Fruit fly (Drosophila melanogaster): ENCODE data around the gene jet.

jet gene

DNA sequence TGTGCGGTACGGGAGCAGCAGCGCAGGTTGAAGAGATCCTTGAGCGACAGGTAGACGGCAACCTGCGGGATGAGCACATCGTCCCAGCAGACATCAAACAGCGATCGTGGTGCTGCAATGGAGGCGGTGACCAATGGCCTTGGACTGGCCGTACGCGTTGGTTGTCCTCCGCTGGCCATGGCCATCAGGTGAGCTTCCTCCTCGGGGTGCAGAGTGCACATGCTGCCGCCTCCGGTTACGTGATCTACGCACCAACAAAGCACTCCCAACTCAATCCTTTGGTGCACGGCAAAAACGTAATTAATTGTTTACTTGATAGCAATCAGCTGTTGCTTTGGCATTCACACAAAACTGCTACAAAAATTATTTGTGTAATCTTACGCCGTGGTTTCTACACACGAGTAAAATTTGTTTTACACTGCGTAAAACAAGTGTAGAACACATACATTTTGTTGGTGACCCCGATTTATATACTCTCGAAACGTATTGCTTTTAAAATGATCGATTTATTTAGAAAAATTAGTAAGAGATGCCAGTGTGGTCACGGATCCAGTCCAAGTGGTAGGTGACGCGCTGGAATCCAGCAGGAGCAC lies at the start of gene jet:
jet (minus strand) TSS at position 332 of the 593 bp plus-strand sequence.
- TF ChIP-seq CTCF (optimal IDR thresholded peaks at IDR 0.05) (peak in 1 of 2 experiments; percentile 41), CG8478 (optimal IDR thresholded peaks at IDR 0.05) (no peak)

DNA sequence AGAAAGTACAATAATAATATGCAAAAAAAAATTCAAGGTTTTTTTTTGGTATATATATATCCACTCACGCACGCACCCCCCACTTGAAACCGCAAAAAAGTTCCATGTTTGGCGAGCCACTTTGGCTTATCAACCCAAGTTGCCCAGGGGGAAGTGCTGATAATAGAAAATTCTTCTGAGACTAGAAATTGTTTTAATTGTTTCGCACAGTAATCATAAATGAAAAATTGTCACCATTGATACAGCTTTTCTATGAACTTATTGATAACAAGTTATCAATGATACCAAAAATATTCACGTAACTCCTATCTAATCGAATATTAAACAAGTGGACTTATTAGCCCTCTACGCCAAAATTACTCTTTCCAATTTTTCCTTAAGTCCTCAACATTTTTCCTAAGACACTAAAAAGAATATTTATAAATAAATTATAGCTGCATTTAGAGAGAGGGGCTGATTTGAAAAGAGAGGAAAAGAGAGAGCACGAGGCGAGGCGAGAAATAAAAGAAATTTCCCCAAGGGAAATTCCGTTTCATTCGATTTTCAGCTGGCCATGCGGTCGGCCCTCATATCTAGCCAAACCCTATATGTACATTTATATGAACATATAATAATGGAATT lies 49.1 kb upstream of the jet start:
- TF ChIP-seq CTCF (optimal IDR thresholded peaks at IDR 0.05): no peak
- no peak for TF ChIP-seq CG8478 (optimal IDR thresholded peaks at IDR 0.05)

DNA sequence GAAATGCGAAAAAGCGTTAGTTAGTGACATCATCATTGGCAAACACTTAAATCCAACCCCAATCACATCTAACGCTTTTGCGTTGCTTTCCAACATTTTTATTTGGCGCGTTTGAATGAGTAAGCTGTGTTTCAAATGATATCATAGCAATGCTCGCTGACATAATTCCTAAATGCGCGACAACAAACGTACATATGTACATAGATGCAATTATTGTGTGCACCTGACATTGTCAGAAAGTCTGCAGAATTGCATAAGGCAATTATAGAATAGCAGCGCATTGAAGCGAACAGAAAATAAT lies 48.6 kb upstream of the jet start:
- TF ChIP-seq CG8478 (optimal IDR thresholded peaks at IDR 0.05): no peak
- TF ChIP-seq CTCF (optimal IDR thresholded peaks at IDR 0.05): no peak

DNA sequence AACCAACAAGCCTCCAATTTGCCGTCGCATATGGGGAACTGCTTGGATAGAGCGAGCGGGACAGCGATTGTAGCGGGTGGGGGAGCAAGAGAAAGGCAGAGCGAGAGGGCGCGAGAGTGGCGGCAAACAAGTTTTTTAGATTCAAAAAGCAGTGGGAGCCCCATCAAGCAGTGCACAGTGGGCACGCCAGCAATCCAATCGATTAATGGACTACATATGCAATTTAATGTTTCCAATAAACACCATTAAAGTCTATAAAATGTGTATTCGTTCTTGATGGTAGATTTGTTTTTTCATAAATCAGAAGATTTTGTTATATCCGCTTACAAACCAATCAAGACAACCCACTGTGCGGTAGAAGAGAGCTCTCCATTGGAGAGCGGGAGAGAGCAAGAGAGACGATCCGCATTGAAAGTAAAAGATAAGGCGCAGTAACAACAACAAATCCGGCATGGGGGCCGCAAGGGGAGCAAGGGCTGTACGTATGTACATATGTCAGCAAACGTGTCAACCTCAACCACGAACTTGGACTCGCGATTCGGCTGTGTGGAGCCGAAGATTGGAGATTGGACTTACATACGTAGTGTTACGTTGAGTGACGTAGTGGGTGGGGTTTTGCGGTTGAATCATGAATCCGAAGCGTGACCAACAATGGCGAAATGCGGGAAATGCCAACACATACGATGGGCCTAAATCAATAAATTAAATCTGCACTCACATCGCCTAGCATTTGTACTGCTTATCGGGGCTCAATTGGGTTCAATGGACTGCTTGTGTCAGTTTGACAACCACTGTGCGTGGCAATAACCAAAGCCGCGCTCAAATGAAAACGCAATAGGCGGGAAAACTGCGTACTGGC lies 48.0 kb upstream of the jet start:
- TF ChIP-seq CG8478 (optimal IDR thresholded peaks at IDR 0.05): no peak
- peak; percentile 40 to 43 for TF ChIP-seq CTCF (optimal IDR thresholded peaks at IDR 0.05)

DNA sequence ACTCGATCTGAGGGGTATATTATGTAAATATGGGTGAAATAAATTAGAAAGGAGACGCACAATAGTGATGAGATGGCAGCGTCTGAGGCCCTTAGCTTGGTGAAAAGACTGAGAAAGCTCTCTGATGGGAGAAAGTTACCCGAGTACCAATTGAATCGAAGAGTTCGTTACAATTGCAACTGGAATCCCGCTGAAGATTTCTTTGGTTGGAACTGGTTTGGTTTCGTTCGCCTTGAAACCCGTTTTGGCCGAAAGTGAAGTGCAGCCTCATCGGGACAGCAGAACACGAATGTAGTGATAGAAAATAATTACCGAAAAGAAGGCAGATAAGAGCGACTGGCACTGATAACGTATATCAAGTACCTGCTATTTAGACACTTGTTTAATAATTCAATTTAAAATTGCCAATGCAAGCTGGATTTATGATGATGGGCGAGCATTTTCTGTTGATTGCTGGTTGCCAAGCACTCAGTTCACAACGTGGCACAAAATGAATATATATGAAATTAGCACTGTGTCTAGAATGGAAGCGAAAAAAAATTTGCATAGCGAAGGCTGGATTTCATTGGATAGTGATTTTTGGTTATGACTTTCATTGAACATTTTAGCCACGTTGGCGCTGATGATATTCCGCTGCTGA lies 46.8 kb upstream of the jet start:
- no peak for TF ChIP-seq CG8478 (optimal IDR thresholded peaks at IDR 0.05)
- TF ChIP-seq CTCF (optimal IDR thresholded peaks at IDR 0.05): no peak

DNA sequence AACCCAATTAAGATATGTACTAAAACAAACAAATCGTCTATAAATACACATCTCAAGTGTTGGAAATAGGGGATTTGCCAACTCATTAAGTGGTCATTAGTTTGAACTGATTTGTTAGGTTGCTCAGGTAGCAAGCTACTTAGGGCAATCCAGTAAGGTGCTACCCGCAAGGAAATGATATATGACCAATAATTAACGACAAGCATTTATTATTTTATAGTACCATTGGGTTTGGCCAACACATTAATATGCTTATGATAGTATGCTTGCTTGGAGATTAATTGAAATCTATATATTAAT lies 46.2 kb upstream of the jet start:
- no peak for TF ChIP-seq CTCF (optimal IDR thresholded peaks at IDR 0.05)
- TF ChIP-seq CG8478 (optimal IDR thresholded peaks at IDR 0.05): no peak

DNA sequence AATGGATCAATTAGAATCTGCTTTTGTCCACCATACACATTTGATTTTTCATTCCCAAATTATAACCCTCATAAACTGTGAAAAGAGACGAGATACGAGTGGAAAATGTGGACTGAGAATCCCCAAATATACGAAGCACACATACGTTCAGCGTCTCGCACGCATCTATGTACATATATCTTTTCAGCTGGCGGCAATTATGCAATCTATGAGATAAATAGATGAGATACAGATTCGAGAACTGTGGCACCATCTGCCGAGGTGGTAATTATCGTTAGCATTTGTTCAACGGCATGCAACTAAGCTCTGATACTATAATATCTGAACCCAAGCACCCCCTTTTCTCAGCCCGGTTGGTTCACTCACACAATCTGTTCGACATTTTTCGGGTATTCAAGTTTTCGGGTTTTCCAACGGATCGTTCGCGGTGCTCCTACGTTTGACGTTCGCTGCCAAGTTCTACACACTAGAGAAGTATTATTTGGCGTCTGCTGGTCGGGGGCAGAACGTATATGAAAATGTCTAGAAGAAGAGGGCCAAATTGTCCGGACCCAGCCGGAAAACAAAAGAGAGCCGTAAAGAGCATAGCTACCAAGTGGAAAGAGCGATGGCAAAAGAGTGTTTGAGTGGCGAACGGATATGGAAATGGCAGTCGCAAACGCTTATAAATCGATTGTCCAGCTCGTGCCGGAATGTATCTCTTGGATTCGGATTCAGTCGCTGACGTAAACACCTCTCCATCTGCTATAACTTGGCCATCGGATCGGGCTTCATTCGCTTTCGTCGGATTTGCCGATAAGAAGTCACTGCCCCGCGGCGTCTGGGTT lies 45.6 kb upstream of the jet start:
- TF ChIP-seq CG8478 (optimal IDR thresholded peaks at IDR 0.05): no peak
- TF ChIP-seq CTCF (optimal IDR thresholded peaks at IDR 0.05): no peak

DNA sequence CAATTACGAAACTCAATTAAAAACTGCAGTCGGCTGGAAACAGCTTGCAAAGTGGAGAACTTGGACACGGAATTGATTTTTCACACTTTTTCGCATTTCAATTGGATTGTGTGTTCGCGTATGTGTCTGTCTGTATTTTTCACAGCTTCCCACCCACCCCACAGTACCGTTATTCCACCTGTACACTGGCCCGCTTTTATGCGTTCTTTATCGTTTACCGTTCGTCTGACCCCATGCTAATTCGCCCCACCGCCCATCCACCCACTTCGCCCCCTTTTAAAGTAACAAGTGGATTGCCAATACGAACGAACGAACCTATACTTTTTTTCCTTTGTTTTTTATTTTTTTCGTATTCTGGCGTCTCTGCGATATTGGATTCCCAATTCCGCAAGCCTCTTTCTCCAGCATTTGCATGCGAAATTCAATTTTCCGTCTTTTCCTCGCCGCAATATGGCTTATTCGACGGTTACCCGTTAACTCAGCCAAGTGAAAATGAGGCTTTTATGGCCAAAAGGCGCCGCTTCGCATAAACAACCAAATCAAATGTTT lies 32.6 kb upstream of the jet start:
- TF ChIP-seq CTCF (optimal IDR thresholded peaks at IDR 0.05) (no peak), CG8478 (optimal IDR thresholded peaks at IDR 0.05) (no peak)

DNA sequence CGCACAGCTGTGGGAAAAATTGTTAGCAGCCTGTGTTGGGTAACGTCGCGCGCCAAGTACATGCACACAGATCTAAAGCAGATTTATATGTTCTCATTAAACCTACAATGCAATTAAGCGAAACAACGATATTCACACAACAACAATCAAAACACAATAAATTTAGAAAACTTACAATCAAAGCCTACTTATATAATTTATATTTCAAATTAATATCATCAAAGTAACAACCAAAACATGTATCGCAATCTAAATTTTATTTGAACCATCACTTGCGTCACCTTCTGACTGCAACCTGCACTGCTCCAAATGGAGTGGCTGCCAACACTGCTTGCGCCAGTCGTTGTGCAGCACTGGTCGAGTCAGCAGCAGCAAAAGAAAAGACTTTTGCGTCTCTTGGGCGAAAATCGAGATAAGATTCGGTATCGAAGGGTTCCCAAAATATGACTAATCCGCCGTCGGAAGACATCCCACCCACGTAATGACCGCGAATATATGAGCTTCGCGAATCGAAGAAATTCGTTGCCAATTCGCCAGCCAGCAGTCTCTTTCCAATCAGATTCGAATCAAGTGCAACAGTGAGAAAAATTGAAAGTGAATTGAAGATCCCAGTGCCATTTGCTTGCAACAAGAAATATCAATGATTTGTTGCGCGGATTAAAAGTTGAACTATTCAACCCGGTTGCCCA lies 31.8 kb upstream of the jet start, which contains the start of the genes CG8892 and CG34126:
CG8892 (minus strand) TSS at position 315 of the 689 bp plus-strand sequence.
CG34126 (plus strand) TSS at position 337 of the 689 bp plus-strand sequence.
- TF ChIP-seq CG8478 (optimal IDR thresholded peaks at IDR 0.05) (no peak), CTCF (optimal IDR thresholded peaks at IDR 0.05) (no peak)

DNA sequence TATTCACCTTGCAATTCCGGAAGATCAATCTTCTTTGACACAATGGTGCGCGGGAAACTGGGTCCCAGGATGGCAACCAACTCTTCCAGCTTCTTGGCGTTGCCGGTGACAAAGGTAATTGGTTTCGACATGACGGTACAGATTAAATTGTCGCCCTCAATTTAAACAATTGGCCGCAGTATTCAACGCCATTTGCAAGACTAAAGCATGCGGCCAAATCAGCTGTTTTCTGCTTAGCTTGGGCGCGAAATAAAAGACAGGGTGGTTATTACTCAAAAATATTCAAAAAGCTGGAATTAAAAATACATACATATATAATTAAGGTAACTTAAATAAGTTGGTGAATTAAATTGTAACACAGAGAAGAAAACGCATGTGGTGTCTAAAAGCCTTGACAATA lies 29.6 kb upstream of the jet start, which contains the start of gene CG8891:
CG8891 (minus strand) TSS at position 242 of the 400 bp plus-strand sequence.
- TF ChIP-seq CTCF (optimal IDR thresholded peaks at IDR 0.05): no peak
- TF ChIP-seq CG8478 (optimal IDR thresholded peaks at IDR 0.05): no peak

DNA sequence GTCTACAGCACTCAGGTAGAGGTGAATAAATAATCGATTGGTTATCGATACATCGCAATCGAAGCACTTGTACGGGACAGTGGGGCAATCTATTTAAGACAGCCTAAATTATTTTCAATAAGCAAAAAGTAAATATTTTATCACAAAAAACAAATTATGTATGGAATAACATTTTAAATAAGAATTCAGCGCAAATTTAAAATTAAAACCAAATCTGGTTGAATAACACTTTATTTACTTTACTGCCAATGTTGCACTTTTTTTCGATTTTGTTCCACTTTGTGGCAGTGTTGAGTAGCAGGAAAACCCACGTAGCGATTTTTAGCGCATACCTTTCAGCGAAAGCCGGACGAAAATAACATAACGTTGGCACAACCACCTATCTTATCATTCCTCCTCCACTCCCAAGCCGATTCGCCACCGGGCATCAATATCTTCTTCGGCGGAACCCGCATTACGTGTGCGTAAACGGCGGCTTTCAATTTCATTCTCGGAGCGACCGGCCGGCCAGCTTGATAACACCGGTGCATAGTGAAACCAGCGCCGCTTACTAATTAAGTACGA lies 27.5 kb upstream of the jet start, which contains the start of the genes Gmd and CG3792:
Gmd (minus strand) TSS at position 36 of the 564 bp plus-strand sequence.
CG3792 (plus strand) TSS at position 325 of the 564 bp plus-strand sequence.
- no peak for TF ChIP-seq CTCF (optimal IDR thresholded peaks at IDR 0.05)

DNA sequence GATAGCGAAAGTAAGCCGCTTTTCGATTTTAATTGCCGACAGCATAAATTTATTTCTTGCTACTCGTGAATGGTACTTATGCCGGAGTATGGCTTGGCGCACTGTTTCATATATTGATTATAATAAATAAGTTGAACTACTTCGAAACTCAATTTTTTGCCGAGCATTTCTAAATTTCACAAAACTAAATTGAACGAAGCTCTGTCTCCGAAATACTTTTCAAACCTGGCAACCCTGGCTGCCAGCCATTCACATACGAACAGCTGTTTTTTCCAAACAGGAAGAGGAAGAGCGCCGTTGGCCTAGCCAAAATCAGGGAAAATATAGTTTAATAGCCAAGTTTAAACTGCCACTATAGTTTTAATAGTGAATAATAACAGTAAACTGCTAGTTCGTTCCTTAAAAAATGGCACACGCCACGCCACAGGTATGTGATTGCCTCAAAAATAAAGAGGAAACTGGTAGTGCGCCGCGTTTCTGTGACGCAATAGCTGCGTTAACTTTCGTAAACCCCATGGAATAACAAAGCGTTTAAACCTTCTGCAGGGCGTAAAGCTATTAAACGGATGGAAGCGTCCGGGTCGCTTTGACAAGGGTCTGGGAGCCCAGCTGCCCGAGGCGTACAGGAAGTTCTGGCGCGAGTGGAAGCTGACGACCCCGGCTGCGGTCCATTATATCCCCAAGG lies 24.3 kb upstream of the jet start, which contains the start of gene mRpL28:
mRpL28 (plus strand) TSS at position 246 of the 685 bp plus-strand sequence.
- TF ChIP-seq CTCF (optimal IDR thresholded peaks at IDR 0.05): no peak
- no peak for TF ChIP-seq CG8478 (optimal IDR thresholded peaks at IDR 0.05)

DNA sequence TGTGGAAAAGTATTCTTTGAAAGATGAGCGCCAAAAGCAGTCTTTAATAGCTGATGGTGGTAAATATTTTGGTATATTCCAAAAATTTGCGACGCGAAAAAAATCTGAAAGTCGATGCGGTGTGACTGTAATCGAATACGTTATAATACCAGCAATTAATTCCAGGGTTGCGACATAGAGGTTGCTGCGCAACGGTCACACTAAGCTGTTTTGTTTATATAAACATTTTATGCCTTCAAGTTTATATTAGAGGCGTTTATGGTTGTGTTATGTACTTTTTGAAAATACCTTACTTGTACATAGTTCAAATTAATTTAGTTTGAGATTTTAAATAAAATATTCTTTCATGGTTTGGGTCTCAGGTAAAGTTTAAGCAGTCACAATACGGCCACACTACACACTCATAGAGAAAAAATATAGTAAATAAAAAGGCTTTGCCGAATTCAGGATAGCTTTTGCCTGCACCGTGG lies 21.8 kb upstream of the jet start, which contains the start of gene CG14043:
CG14043 (plus strand) TSS at position 374 of the 470 bp plus-strand sequence.
- TF ChIP-seq CG8478 (optimal IDR thresholded peaks at IDR 0.05): no peak
- TF ChIP-seq CTCF (optimal IDR thresholded peaks at IDR 0.05): peak in 1 of 2 experiments; percentile 16
